Fruit fly (Drosophila melanogaster): ENCODE results near the gene CG31495.

DNA sequence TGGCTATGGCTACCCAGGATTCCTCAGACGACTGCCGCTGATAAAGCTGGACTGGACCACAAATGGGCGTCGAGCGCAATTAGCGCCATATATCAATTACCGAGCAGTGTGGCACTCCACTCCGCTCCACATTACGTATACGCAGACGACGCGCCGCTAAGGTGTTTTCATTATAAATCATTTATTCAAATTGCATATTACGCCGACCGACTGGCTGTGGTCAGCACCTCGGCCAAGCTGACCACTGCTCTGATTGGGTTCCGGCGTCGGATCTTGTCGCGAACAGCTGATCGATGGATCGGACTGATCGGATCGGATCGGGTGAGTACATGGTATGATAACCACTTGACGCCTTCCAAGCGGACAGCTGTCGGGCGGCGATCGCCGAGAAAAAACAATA, 6.8 kb downstream of the CG31495 start:
- TF ChIP-seq achi (GFP tag; optimal IDR thresholded peaks at IDR 0.05) (no peak), Eip78C (GFP tag) (no peak), pdm3 (GFP tag; optimal IDR thresholded peaks at IDR 0.05) (no peak)
